Fruit fly (Drosophila melanogaster) whole organism, prepupa: ENCODE results near the gene mRpL23.

Source experiments
- CG10669 ChIP-seq: fragments of 200-800 bp; sonication (Bioruptor generic); optimal IDR thresholded peaks from 3 replicates; lab custom pipeline; 2018; ENCODE audit warnings: missing biosample characterization, mild to moderate bottlenecking, missing genetic modification characterization, moderate library complexity
- CG11294 ChIP-seq: fragments of 200-800 bp; sonication (Bioruptor generic); IDR thresholded peaks from 2 replicates; pipeline ENCODE4 v1.3.6; 2022; ENCODE audit warnings: missing biosample characterization, missing genetic modification characterization
- CG11762 ChIP-seq: fragments of 200-800 bp; sonication (Bioruptor generic); optimal IDR thresholded peaks from 3 replicates; lab custom pipeline; 2016; ENCODE audit warnings: missing biosample characterization, missing genetic modification characterization; ENCODE audit not compliant: insufficient read depth
- CG15336 ChIP-seq: fragments of 200-800 bp; sonication (Bioruptor generic); IDR thresholded peaks from 2 replicates; pipeline ENCODE4 v1.3.6; 2022; ENCODE audit warnings: missing biosample characterization, missing genetic modification characterization
- CG3919 ChIP-seq: fragments of 200-800 bp; sonication (Bioruptor generic); optimal IDR thresholded peaks from 3 replicates; lab custom pipeline; 2016; ENCODE audit warnings: missing biosample characterization, missing genetic modification characterization
- CG4318 ChIP-seq: fragments of 200-800 bp; sonication (Bioruptor generic); optimal IDR thresholded peaks from 3 replicates; lab custom pipeline; 2017; ENCODE audit warnings: missing biosample characterization, mild to moderate bottlenecking, missing genetic modification characterization
- CG6163 ChIP-seq: fragments of 200-800 bp; sonication (Bioruptor generic); IDR thresholded peaks from 3 replicates; pipeline ENCODE4 v1.3.6; 2022; ENCODE audit warnings: missing biosample characterization, missing genetic modification characterization
- CG6808 ChIP-seq: fragments of 200-800 bp; sonication (Bioruptor generic); optimal IDR thresholded peaks from 3 replicates; lab custom pipeline; 2017; ENCODE audit warnings: missing biosample characterization, missing genetic modification characterization, mild to moderate bottlenecking, moderate library complexity, missing genetic modification reagents
- CG8119 ChIP-seq: fragments of 200-800 bp; sonication (Bioruptor generic); IDR thresholded peaks from 3 replicates; pipeline ENCODE4 v1.3.6; 2022; ENCODE audit warnings: missing biosample characterization, missing genetic modification characterization
- CG8319 ChIP-seq: fragments of 200-800 bp; sonication (Bioruptor generic); optimal IDR thresholded peaks from 3 replicates; lab custom pipeline; 2016; ENCODE audit warnings: missing biosample characterization, missing genetic modification characterization
- CG8632 ChIP-seq: fragments of 200-800 bp; sonication (Bioruptor generic); optimal IDR thresholded peaks from 3 replicates; lab custom pipeline; 2016; ENCODE audit warnings: missing biosample characterization, missing genetic modification characterization
- Eip75B ChIP-seq: fragments of 200-800 bp; sonication (Bioruptor generic); optimal IDR thresholded peaks from 3 replicates; lab custom pipeline; 2016; ENCODE audit warnings: missing biosample characterization, missing genetic modification characterization
- Eip93F ChIP-seq: fragments of 200-800 bp; sonication (Bioruptor generic); optimal IDR thresholded peaks from 2 replicates; lab custom pipeline; 2016; ENCODE audit warnings: missing biosample characterization, mild to moderate bottlenecking, missing genetic modification characterization
- Ets96B ChIP-seq: fragments of 200-800 bp; optimal IDR thresholded peaks from 2 replicates; lab custom pipeline; 2019; ENCODE audit warnings: missing biosample characterization, mild to moderate bottlenecking, missing genetic modification characterization, moderate library complexity
- Gug ChIP-seq: fragments of 200-800 bp; sonication (Bioruptor generic); IDR thresholded peaks from 2 replicates; pipeline ENCODE4 v1.3.6; 2022; ENCODE audit warnings: missing biosample characterization, missing genetic modification characterization
- Hr39 ChIP-seq: fragments of 200-800 bp; sonication (Bioruptor generic); optimal IDR thresholded peaks from 2 replicates; lab custom pipeline; 2016; ENCODE audit warnings: missing biosample characterization, missing genetic modification characterization
- Hr4 ChIP-seq: fragments of 200-800 bp; sonication (Bioruptor generic); optimal IDR thresholded peaks from 3 replicates; lab custom pipeline; 2016; ENCODE audit warnings: missing biosample characterization, missing genetic modification characterization
- Met ChIP-seq: fragments of 200-800 bp; sonication (Bioruptor generic); optimal IDR thresholded peaks from 3 replicates; lab custom pipeline; 2016; ENCODE audit warnings: missing biosample characterization, missing genetic modification characterization
- OdsH ChIP-seq: fragments of 200-800 bp; sonication (Bioruptor generic); optimal IDR thresholded peaks from 3 replicates; lab custom pipeline; 2016; ENCODE audit warnings: missing biosample characterization, missing genetic modification characterization
- Sox102F ChIP-seq: fragments of 200-800 bp; sonication (Bioruptor generic); optimal IDR thresholded peaks from 2 replicates; lab custom pipeline; 2016; ENCODE audit warnings: missing biosample characterization, mild to moderate bottlenecking, missing genetic modification characterization
- Sox15 ChIP-seq: fragments of 200-800 bp; sonication (Bioruptor generic); optimal IDR thresholded peaks from 3 replicates; lab custom pipeline; 2016; ENCODE audit warnings: missing biosample characterization, missing genetic modification characterization
- dsx ChIP-seq: fragments of 200-800 bp; optimal IDR thresholded peaks from 3 replicates; lab custom pipeline; 2019; ENCODE audit warnings: missing biosample characterization, mild to moderate bottlenecking, missing genetic modification characterization, moderate library complexity; ENCODE audit not compliant: poor library complexity, severe bottlenecking
- eg ChIP-seq: fragments of 200-800 bp; sonication (Bioruptor generic); IDR thresholded peaks from 3 replicates; pipeline ENCODE4 v1.3.6; 2022; ENCODE audit warnings: missing biosample characterization, missing genetic modification characterization
- esn ChIP-seq: fragments of 200-800 bp; sonication (Bioruptor generic); optimal IDR thresholded peaks from 2 replicates; lab custom pipeline; 2016; ENCODE audit warnings: missing biosample characterization, mild to moderate bottlenecking, missing genetic modification characterization, moderate library complexity
- fkh ChIP-seq: fragments of 200-800 bp; sonication (Bioruptor generic); optimal IDR thresholded peaks from 3 replicates; lab custom pipeline; 2017; ENCODE audit warnings: missing biosample characterization, mild to moderate bottlenecking, missing genetic modification characterization, moderate library complexity
- lz ChIP-seq: fragments of 200-800 bp; sonication (Bioruptor generic); optimal IDR thresholded peaks from 3 replicates; lab custom pipeline; 2016; ENCODE audit warnings: missing biosample characterization, missing genetic modification characterization
- net ChIP-seq: fragments of 200-800 bp; sonication (Bioruptor generic); optimal IDR thresholded peaks from 3 replicates; lab custom pipeline; 2016; ENCODE audit warnings: missing biosample characterization, missing genetic modification characterization
- spab ChIP-seq: fragments of 200-800 bp; sonication (Bioruptor generic); optimal IDR thresholded peaks from 2 replicates; lab custom pipeline; 2017; ENCODE audit warnings: missing biosample characterization, mild to moderate bottlenecking, missing genetic modification characterization, missing genetic modification reagents
- ss ChIP-seq, 2 experiments: fragments of 200-800 bp; sonication (Bioruptor generic); optimal IDR thresholded peaks; 2 replicates in 1 of 2; 3 replicates in 1 of 2; lab custom pipeline; 2017 to 2018; ENCODE audit warnings: mild to moderate bottlenecking in 2 of 2, missing biosample characterization in 2 of 2, missing genetic modification characterization in 2 of 2, moderate library complexity in 1 of 2
- svp ChIP-seq: fragments of 200-800 bp; sonication (Bioruptor generic); peaks from one replicate; lab custom pipeline; 2016; ENCODE audit warnings: missing biosample characterization, missing genetic modification characterization
- topi ChIP-seq: fragments of 200-800 bp; sonication (Bioruptor generic); optimal IDR thresholded peaks from 3 replicates; lab custom pipeline; 2016; ENCODE audit warnings: missing biosample characterization, missing genetic modification characterization
- vri ChIP-seq: fragments of 200-800 bp; sonication (Bioruptor generic); optimal IDR thresholded peaks from 3 replicates; lab custom pipeline; 2016; ENCODE audit warnings: missing biosample characterization, mild to moderate bottlenecking, missing genetic modification characterization

mRpL23 gene

dm6 chr3L:2397571-2398187, 24.2 kb upstream of the mRpL23 start:
- TF ChIP-seq Sox102F (GFP tag; lab: Kevin White, UChicago) (no peak), CG4318 (no peak), CG3919 (no peak), CG6808 (GFP tag; lab: Kevin White, UChicago) (no peak), CG10669 (GFP tag; lab: Kevin White, UChicago) (no peak), ss (GFP tag; optimal IDR thresholded peaks at IDR 0.05; lab: Kevin White, UChicago) (no peak), CG11762 (GFP tag; lab: Kevin White, UChicago) (no peak), vri (GFP tag; lab: Kevin White, UChicago) (no peak), spab (GFP tag; lab: Kevin White, UChicago) (no peak), CG6163 (GFP tag; lab: Robert Waterston, UW) (no peak), topi (GFP tag; lab: Kevin White, UChicago) (no peak), eg (GFP tag; lab: Robert Waterston, UW) (no peak), CG8632 (GFP tag; lab: Kevin White, UChicago) (no peak), fkh (GFP tag; lab: Kevin White, UChicago) (no peak)

dm6 chr3L:2392745-2393435, 19.4 kb upstream of the mRpL23 start:
- TF ChIP-seq CG8632 (GFP tag; lab: Kevin White, UChicago) = no peak
- peak; percentile 37 for TF ChIP-seq fkh (GFP tag; lab: Kevin White, UChicago)
- TF ChIP-seq Sox102F (GFP tag; lab: Kevin White, UChicago) = peak; percentile 7
- TF ChIP-seq OdsH = no peak
- no peak for TF ChIP-seq topi (GFP tag; lab: Kevin White, UChicago)
- TF ChIP-seq eg (GFP tag; lab: Robert Waterston, UW) = no peak
- no peak for TF ChIP-seq Met (GFP tag; lab: Kevin White, UChicago)
- peak; percentile 67 for TF ChIP-seq svp
- TF ChIP-seq CG6163 (GFP tag; lab: Robert Waterston, UW) = no peak
- no peak for TF ChIP-seq spab (GFP tag; lab: Kevin White, UChicago)
- TF ChIP-seq Ets96B (tag; lab: Kevin White, UChicago) = no peak
- TF ChIP-seq Hr39 = no peak
- no peak for TF ChIP-seq Eip75B (GFP tag; lab: Kevin White, UChicago)
- peak; percentile 71 for TF ChIP-seq vri (GFP tag; lab: Kevin White, UChicago)
- TF ChIP-seq lz (GFP tag; lab: Kevin White, UChicago) = no peak
- no peak for TF ChIP-seq esn (GFP tag; lab: Kevin White, UChicago)
- TF ChIP-seq, all 60 proteins: peak for 4

dm6 chr3L:2390889-2391288, 17.4 kb upstream of the mRpL23 start, which contains the start of the genes CG32298 and CG32299:
Gene CG32298 (minus strand): TSS chr3L:2390989.
Gene CG32299 (minus strand): TSS chr3L:2390989.
- TF ChIP-seq Met (GFP tag; lab: Kevin White, UChicago) (no peak), CG11762 (GFP tag; lab: Kevin White, UChicago) (no peak), CG11294 (no peak), dsx (GFP tag; lab: Kevin White, UChicago) (no peak), CG4318 (no peak), lz (GFP tag; lab: Kevin White, UChicago) (no peak), Eip93F (GFP tag; lab: Kevin White, UChicago) (no peak), ss (GFP tag; optimal IDR thresholded peaks at IDR 0.05; lab: Kevin White, UChicago) (no peak), Gug (no peak), esn (GFP tag; lab: Kevin White, UChicago) (no peak), net (GFP tag; lab: Kevin White, UChicago) (no peak), Sox15 (GFP tag; lab: Kevin White, UChicago) (no peak), CG8119 (GFP tag; lab: Robert Waterston, UW) (no peak), CG15336 (GFP tag; lab: Robert Waterston, UW) (no peak), Sox102F (GFP tag; lab: Kevin White, UChicago) (no peak), Hr4 (GFP tag; lab: Kevin White, UChicago) (no peak), CG8319 (GFP tag; lab: Kevin White, UChicago) (no peak), eg (GFP tag; lab: Robert Waterston, UW) (no peak)
